Worm (Caenorhabditis elegans) whole organism, late embryonic: ENCODE measurements around the gene wrk-1.
"Not testable (repeated sequence)": the region's sequence is repeated elsewhere in the genome, so short reads cannot be mapped to it uniquely, and the experiment has no call there.

Experiments
- ama-1 ChIP-seq: fragments of 150-350 bp; optimal IDR thresholded peaks from 2 replicates; lab custom pipeline; 2014
- che-1 ChIP-seq: sonication (generic microtip); optimal IDR thresholded peaks from 2 replicates; lab custom pipeline; 2016; ENCODE audit warnings: mild to moderate bottlenecking, missing genetic modification characterization, missing compliant biosample characterization
- elt-2 ChIP-seq: sonication (generic microtip); optimal IDR thresholded peaks from 2 replicates; lab custom pipeline; 2016; ENCODE audit warnings: missing genetic modification reagents, missing genetic modification characterization, missing compliant biosample characterization
- elt-4 ChIP-seq: sonication (generic microtip); optimal IDR thresholded peaks from 2 replicates; lab custom pipeline; 2016; ENCODE audit warnings: missing genetic modification characterization, missing compliant biosample characterization
- ets-4 ChIP-seq: sonication (generic microtip); optimal IDR thresholded peaks from 2 replicates; lab custom pipeline; 2016; ENCODE audit warnings: missing genetic modification characterization, missing compliant biosample characterization
- fkh-10 ChIP-seq: fragments of 150-350 bp; optimal IDR thresholded peaks from 2 replicates; lab custom pipeline; 2014; ENCODE audit warnings: missing biosample characterization, missing genetic modification reagents, missing genetic modification characterization
- hlh-8 ChIP-seq: sonication (generic microtip); optimal IDR thresholded peaks from 2 replicates; lab custom pipeline; 2016; ENCODE audit warnings: missing genotype, missing genetic modification characterization, missing compliant biosample characterization
- madf-2 ChIP-seq: sonication (generic microtip); optimal IDR thresholded peaks from 2 replicates; lab custom pipeline; 2017; ENCODE audit warnings: missing genetic modification characterization, missing compliant biosample characterization
- nhr-11 ChIP-seq: fragments of 150-350 bp; optimal IDR thresholded peaks from 2 replicates; lab custom pipeline; 2014; ENCODE audit warnings: missing biosample characterization, missing genetic modification characterization
- pha-4 ChIP-seq: fragments of 150-350 bp; optimal IDR thresholded peaks from 2 replicates; lab custom pipeline; 2018; ENCODE audit warnings: missing biosample characterization, missing genetic modification reagents, missing genetic modification characterization
- sdc-2 ChIP-seq: sonication (generic microtip); optimal IDR thresholded peaks from 2 replicates; lab custom pipeline; 2016; ENCODE audit warnings: missing genotype, missing genetic modification characterization, missing compliant biosample characterization

ce11 chrX:8410754-8411153 is 18.4 kb upstream of the wrk-1 start, which contains the start of gene F08F1.9:
- not testable (repeated sequence) for TF ChIP-seq elt-2 (tag; lab: Kevin White, UChicago); che-1; pha-4 (tag; lab: Kevin White, UChicago); sdc-2 (tag; lab: Kevin White, UChicago); elt-4 (tag; lab: Kevin White, UChicago); nhr-11 (tag; lab: Kevin White, UChicago); fkh-10; ama-1; madf-2 (tag; lab: Kevin White, UChicago); hlh-8 (tag; lab: Kevin White, UChicago); ets-4
